Worm (Caenorhabditis elegans) whole organism, L1 larva: ENCODE measurements around the gene wee-1.1.

Source experiments
- C04F5.9 ChIP-seq: sonication (generic microtip); optimal IDR thresholded peaks from 2 replicates; lab custom pipeline; 2016; ENCODE audit warnings: missing genetic modification characterization, missing compliant biosample characterization
- C16A3.4 ChIP-seq: fragments of 150-350 bp; optimal IDR thresholded peaks from 2 replicates; lab custom pipeline; 2014; ENCODE audit warnings: missing biosample characterization, missing genetic modification characterization
- C34B4.2 ChIP-seq: sonication (generic microtip); optimal IDR thresholded peaks from 2 replicates; lab custom pipeline; 2017; ENCODE audit warnings: mild to moderate bottlenecking, missing genetic modification characterization, missing compliant biosample characterization
- Y116A8C.19 ChIP-seq: sonication (generic microtip); optimal IDR thresholded peaks from 2 replicates; lab custom pipeline; 2016; ENCODE audit warnings: missing compliant biosample characterization, missing genetic modification characterization, borderline replicate concordance
- aha-1 ChIP-seq: fragments of 150-350 bp; optimal IDR thresholded peaks from 2 replicates; lab custom pipeline; 2014; ENCODE audit warnings: missing biosample characterization, missing genetic modification characterization
- alr-1 ChIP-seq: fragments of 200-800 bp; sonication (Bioruptor generic); optimal IDR thresholded peaks from 2 replicates; lab custom pipeline; 2018; ENCODE audit warnings: borderline replicate concordance, mild to moderate bottlenecking, missing genetic modification characterization, missing compliant biosample characterization
- ama-1 ChIP-seq: fragments of 150-350 bp; optimal IDR thresholded peaks from 2 replicates; lab custom pipeline; 2014
- blmp-1 ChIP-seq: fragments of 150-350 bp; optimal IDR thresholded peaks from 2 replicates; lab custom pipeline; 2014; ENCODE audit warnings: missing biosample characterization, missing genetic modification characterization
- ceh-63 ChIP-seq: fragments of 200-800 bp; sonication (Bioruptor generic); optimal IDR thresholded peaks from 2 replicates; lab custom pipeline; 2018; ENCODE audit warnings: mild to moderate bottlenecking, missing genetic modification characterization, missing compliant biosample characterization
- ceh-82 ChIP-seq, 3 experiments: fragments of 150-350 bp in 1 of 3; sonication (generic microtip) in 2 of 3; optimal IDR thresholded peaks; 2 replicates each; lab custom pipeline; 2014 to 2017; ENCODE audit warnings: missing biosample characterization in 3 of 3, missing genetic modification characterization in 3 of 3
- ceh-88 ChIP-seq: fragments of 200-800 bp; sonication (Bioruptor generic); IDR thresholded peaks from 2 replicates; pipeline ENCODE4 v1.3.6; 2022; ENCODE audit warnings: missing genetic modification characterization, missing compliant biosample characterization
- ceh-90 ChIP-seq: sonication (generic microtip); optimal IDR thresholded peaks from 2 replicates; lab custom pipeline; 2016; ENCODE audit warnings: missing genetic modification characterization, missing compliant biosample characterization
- ces-1 ChIP-seq: fragments of 150-350 bp; optimal IDR thresholded peaks from 2 replicates; lab custom pipeline; 2014; ENCODE audit warnings: missing biosample characterization, missing genetic modification reagents, missing genetic modification characterization
- dpl-1 ChIP-seq, 3 experiments: fragments of 150-350 bp in 2 of 3; sonication (generic microtip) in 1 of 3; optimal IDR thresholded peaks; 2 replicates each; lab custom pipeline; 2014 to 2017; ENCODE audit warnings: missing biosample characterization in 3 of 3, missing genetic modification characterization in 3 of 3, missing genetic modification reagents in 3 of 3
- dsc-1 ChIP-seq: sonication (generic microtip); optimal IDR thresholded peaks from 2 replicates; lab custom pipeline; 2016; ENCODE audit warnings: mild to moderate bottlenecking, missing genetic modification characterization, missing compliant biosample characterization
- efl-3 ChIP-seq: fragments of 200-800 bp; sonication (Bioruptor generic); optimal IDR thresholded peaks from 2 replicates; lab custom pipeline; 2018; ENCODE audit warnings: mild to moderate bottlenecking, missing genetic modification characterization, missing compliant biosample characterization
- egl-13 ChIP-seq: sonication (generic microtip); optimal IDR thresholded peaks from 2 replicates; lab custom pipeline; 2016; ENCODE audit warnings: missing genotype, missing genetic modification reagents, missing genetic modification characterization, missing compliant biosample characterization
- elt-3 ChIP-seq, 6 experiments: fragments of 150-350 bp in 1 of 6; sonication (generic microtip); optimal IDR thresholded peaks; 2 replicates each; lab custom pipeline; 2017 to 2018; ENCODE audit warnings: missing biosample characterization in 6 of 6, missing genetic modification characterization in 6 of 6, inconsistent platforms in 1 of 6
- fkh-10 ChIP-seq: sonication (generic microtip); optimal IDR thresholded peaks from 2 replicates; lab custom pipeline; 2017; ENCODE audit warnings: missing biosample characterization, missing genetic modification reagents, missing genetic modification characterization
- fkh-4 ChIP-seq: sonication (generic microtip); optimal IDR thresholded peaks from 2 replicates; lab custom pipeline; 2016; ENCODE audit warnings: missing compliant biosample characterization, missing genetic modification characterization, borderline replicate concordance
- fkh-8 ChIP-seq: sonication (generic microtip); optimal IDR thresholded peaks from 2 replicates; lab custom pipeline; 2016; ENCODE audit warnings: mild to moderate bottlenecking, missing genetic modification characterization, missing compliant biosample characterization
- hlh-17 ChIP-seq: fragments of 200-800 bp; sonication (Bioruptor generic); optimal IDR thresholded peaks from 2 replicates; lab custom pipeline; 2018; ENCODE audit warnings: missing genetic modification characterization, mild to moderate bottlenecking, missing compliant biosample characterization, moderate library complexity, borderline replicate concordance
- hlh-4 ChIP-seq: sonication (generic microtip); optimal IDR thresholded peaks from 2 replicates; lab custom pipeline; 2016; ENCODE audit warnings: mild to moderate bottlenecking, missing genetic modification characterization, missing compliant biosample characterization
- hpl-2 ChIP-seq: fragments of 150-350 bp; optimal IDR thresholded peaks from 2 replicates; lab custom pipeline; 2014; ENCODE audit warnings: missing biosample characterization, missing genetic modification reagents, missing genetic modification characterization
- isw-1 ChIP-seq: fragments of 200-800 bp; sonication (Bioruptor generic); IDR thresholded peaks from 2 replicates; pipeline ENCODE4 v1.3.6; 2022; ENCODE audit warnings: missing genetic modification characterization, missing compliant biosample characterization
- jun-1 ChIP-seq: fragments of 150-350 bp; optimal IDR thresholded peaks from 2 replicates; lab custom pipeline; 2014; ENCODE audit warnings: missing biosample characterization, missing genetic modification reagents, missing genetic modification characterization
- lin-14 ChIP-seq: fragments of 200-800 bp; sonication (Bioruptor generic); optimal IDR thresholded peaks from 2 replicates; lab custom pipeline; 2018; ENCODE audit warnings: mild to moderate bottlenecking, missing genetic modification characterization, moderate library complexity, missing compliant biosample characterization
- lin-15B ChIP-seq: fragments of 150-350 bp; sonication (generic microtip); optimal IDR thresholded peaks from 3 replicates; lab custom pipeline; 2014; ENCODE audit warnings: missing biosample characterization, missing genetic modification characterization
- lin-35 ChIP-seq, 2 experiments: fragments of 150-350 bp; optimal IDR thresholded peaks; 2 replicates each; lab custom pipeline; 2014; ENCODE audit warnings: missing biosample characterization in 2 of 2, missing genetic modification characterization in 2 of 2, missing genetic modification reagents in 2 of 2
- lin-39 ChIP-seq: fragments of 150-350 bp; optimal IDR thresholded peaks from 2 replicates; lab custom pipeline; 2014; ENCODE audit warnings: missing biosample characterization, missing genetic modification reagents, missing genetic modification characterization
- lir-3 ChIP-seq: sonication (generic microtip); optimal IDR thresholded peaks from 2 replicates; lab custom pipeline; 2016; ENCODE audit warnings: mild to moderate bottlenecking, missing genetic modification characterization, moderate library complexity, missing compliant biosample characterization; ENCODE audit not compliant: poor library complexity
- lsy-2 ChIP-seq, 2 experiments: fragments of 150-350 bp; optimal IDR thresholded peaks; 2 replicates each; lab custom pipeline; 2014; ENCODE audit warnings: missing biosample characterization in 2 of 2, missing genetic modification characterization in 2 of 2
- mdl-1 ChIP-seq, 2 experiments: fragments of 150-350 bp; optimal IDR thresholded peaks; 2 replicates each; lab custom pipeline; 2014 to 2017; ENCODE audit warnings: missing biosample characterization in 2 of 2, missing genetic modification characterization in 2 of 2, inconsistent platforms in 1 of 2
- mef-2 ChIP-seq: fragments of 150-350 bp; optimal IDR thresholded peaks from 2 replicates; lab custom pipeline; 2014; ENCODE audit warnings: missing biosample characterization, missing genetic modification characterization
- mep-1 ChIP-seq: fragments of 150-350 bp; optimal IDR thresholded peaks from 2 replicates; lab custom pipeline; 2014; ENCODE audit warnings: missing biosample characterization, missing genetic modification characterization
- nhr-11 ChIP-seq: fragments of 150-350 bp; optimal IDR thresholded peaks from 2 replicates; lab custom pipeline; 2014; ENCODE audit warnings: missing biosample characterization, missing genetic modification characterization
- nhr-20 ChIP-seq: sonication (generic microtip); optimal IDR thresholded peaks from 2 replicates; lab custom pipeline; 2016; ENCODE audit warnings: mild to moderate bottlenecking, missing genetic modification characterization, missing compliant biosample characterization
- nhr-76 ChIP-seq: sonication (generic microtip); optimal IDR thresholded peaks from 2 replicates; lab custom pipeline; 2017; ENCODE audit warnings: missing biosample characterization, missing genetic modification characterization
- nhr-85 ChIP-seq: sonication (generic microtip); peaks from one replicate; lab custom pipeline; 2016; ENCODE audit warnings: missing genetic modification characterization, inconsistent platforms, missing compliant biosample characterization
- nhr-90 ChIP-seq: sonication (generic microtip); optimal IDR thresholded peaks from 2 replicates; lab custom pipeline; 2016; ENCODE audit warnings: mild to moderate bottlenecking, missing genetic modification characterization, missing compliant biosample characterization; ENCODE audit not compliant: poor library complexity
- pag-3 ChIP-seq: sonication (generic microtip); optimal IDR thresholded peaks from 2 replicates; lab custom pipeline; 2017; ENCODE audit warnings: missing genetic modification characterization, mild to moderate bottlenecking, missing compliant biosample characterization, antibody characterized with exemption, borderline replicate concordance; ENCODE audit not compliant: insufficient read depth
- pax-3 ChIP-seq: fragments of 200-800 bp; sonication (Bioruptor generic); optimal IDR thresholded peaks from 2 replicates; lab custom pipeline; 2018; ENCODE audit warnings: mild to moderate bottlenecking, missing genetic modification characterization, moderate library complexity, missing compliant biosample characterization
- rnt-1 ChIP-seq: sonication (generic microtip); optimal IDR thresholded peaks from 2 replicates; lab custom pipeline; 2016; ENCODE audit warnings: mild to moderate bottlenecking, missing genetic modification characterization, moderate library complexity, missing compliant biosample characterization
- sox-4 ChIP-seq: sonication (generic microtip); optimal IDR thresholded peaks from 2 replicates; lab custom pipeline; 2016; ENCODE audit warnings: missing genetic modification characterization, missing compliant biosample characterization
- sptf-1 ChIP-seq: fragments of 150-350 bp; optimal IDR thresholded peaks from 2 replicates; lab custom pipeline; 2014; ENCODE audit warnings: missing biosample characterization, missing genetic modification characterization
- swsn-7 ChIP-seq: sonication (generic microtip); optimal IDR thresholded peaks from 2 replicates; lab custom pipeline; 2016; ENCODE audit warnings: missing genetic modification characterization, missing compliant biosample characterization
- tbx-2 ChIP-seq: sonication (generic microtip); optimal IDR thresholded peaks from 2 replicates; lab custom pipeline; 2016; ENCODE audit warnings: missing genetic modification characterization, missing compliant biosample characterization
- tlp-1 ChIP-seq: fragments of 150-350 bp; optimal IDR thresholded peaks from 2 replicates; lab custom pipeline; 2014; ENCODE audit warnings: missing biosample characterization, missing genetic modification characterization
- unc-98 ChIP-seq: fragments of 200-800 bp; sonication (Bioruptor generic); IDR thresholded peaks from 2 replicates; pipeline ENCODE4 v1.3.6; 2022; ENCODE audit warnings: missing genetic modification characterization, missing compliant biosample characterization
- vab-15 ChIP-seq: sonication (generic microtip); optimal IDR thresholded peaks from 2 replicates; lab custom pipeline; 2017; ENCODE audit warnings: missing genotype, mild to moderate bottlenecking, missing genetic modification characterization, missing compliant biosample characterization
- xbp-1 ChIP-seq: sonication (generic microtip); optimal IDR thresholded peaks from 2 replicates; lab custom pipeline; 2016; ENCODE audit warnings: missing genetic modification characterization, missing compliant biosample characterization
- ztf-11 ChIP-seq, 2 experiments: sonication (generic microtip); optimal IDR thresholded peaks; 2 replicates each; lab custom pipeline; 2016 to 2017; ENCODE audit warnings: missing genetic modification characterization in 2 of 2, missing biosample characterization in 1 of 2, missing compliant biosample characterization in 1 of 2
- ztf-4 ChIP-seq: fragments of 150-350 bp; optimal IDR thresholded peaks from 2 replicates; lab custom pipeline; 2014; ENCODE audit warnings: missing biosample characterization, missing genetic modification characterization

The wee-1.1 gene

DNA sequence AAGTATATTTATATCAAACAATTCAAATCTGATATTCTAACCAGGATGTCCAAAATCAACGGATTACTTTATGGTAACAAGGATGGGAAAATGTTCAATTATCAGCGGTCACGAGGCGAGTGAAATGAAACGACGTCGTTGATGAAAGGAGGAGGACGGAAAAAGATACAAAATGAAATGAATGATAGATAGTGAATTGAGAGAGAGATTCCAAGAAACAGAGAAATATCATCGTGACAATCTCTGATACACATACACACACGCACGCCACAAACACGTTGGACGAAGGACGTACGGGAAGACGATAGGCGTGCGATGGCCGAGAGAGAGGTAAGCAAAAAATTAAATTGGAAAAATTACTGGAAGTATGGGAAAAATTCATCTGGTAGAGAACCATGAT lies 17.7 kb upstream of the wee-1.1 start:
- TF ChIP-seq nhr-76 (no peak), fkh-8 (no peak), aha-1 (tag; lab: Kevin White, UChicago) (no peak), mep-1 (tag; lab: Kevin White, UChicago) (peak; percentile 83), lin-15B (tag; lab: Kevin White, UChicago) (no peak), vab-15 (tag; lab: Kevin White, UChicago) (no peak), ceh-88 (GFP tag; lab: Robert Waterston, UW) (0 out of 2 replicates have a peak, but pooled peaks have one; percentile 20), swsn-7 (tag; lab: Kevin White, UChicago) (peak; percentile 63), C16A3.4 (tag; lab: Kevin White, UChicago) (peak; percentile 61), mdl-1 (tag; optimal IDR thresholded peaks at IDR 0.05; lab: Kevin White, UChicago) (peak in 1 of 2 experiments; percentile 96), nhr-90 (tag; lab: Kevin White, UChicago) (peak; percentile 87), C34B4.2 (tag; lab: Kevin White, UChicago) (no peak), efl-3 (GFP tag; lab: Kevin White, UChicago) (no peak), lin-35 (GFP tag; optimal IDR thresholded peaks at IDR 0.05; lab: Kevin White, UChicago) (peak; percentile 33 to 73), fkh-10 (GFP tag; lab: Kevin White, UChicago) (no peak), fkh-4 (no peak), rnt-1 (tag; lab: Kevin White, UChicago) (peak; percentile 67), ces-1 (GFP tag; lab: Kevin White, UChicago) (no peak), ama-1 (lab: Kevin White, UChicago) (peak; percentile 2), hlh-17 (no peak), tbx-2 (tag; lab: Kevin White, UChicago) (peak; percentile 73), ceh-82 (tag; optimal IDR thresholded peaks at IDR 0.05; lab: Kevin White, UChicago) (no peak), dsc-1 (no peak), sptf-1 (tag; lab: Kevin White, UChicago) (no peak), pax-3 (tag; lab: Kevin White, UChicago) (no peak), nhr-11 (tag; lab: Kevin White, UChicago) (peak; percentile 88), lir-3 (tag; lab: Kevin White, UChicago) (peak; percentile 63), ztf-4 (tag; lab: Kevin White, UChicago) (peak; percentile 83), ztf-11 (tag; optimal IDR thresholded peaks at IDR 0.05; lab: Kevin White, UChicago) (no peak), alr-1 (tag; lab: Kevin White, UChicago) (no peak), lin-14 (GFP tag; lab: Kevin White, UChicago) (peak; percentile 96), Y116A8C.19 (tag; lab: Kevin White, UChicago) (no peak), hlh-4 (tag; lab: Kevin White, UChicago) (no peak), ceh-90 (tag; lab: Kevin White, UChicago) (no peak), xbp-1 (peak; percentile 61), ceh-63 (GFP tag; lab: Kevin White, UChicago) (no peak), nhr-85 (tag; lab: Kevin White, UChicago) (peak; percentile 98), hpl-2 (GFP tag; lab: Kevin White, UChicago) (peak; percentile 7), lsy-2 (tag; optimal IDR thresholded peaks at IDR 0.05; lab: Kevin White, UChicago) (peak; percentile 68 to 74), pag-3 (tag; lab: Kevin White, UChicago) (no peak), jun-1 (tag; lab: Kevin White, UChicago) (peak; percentile 27), dpl-1 (GFP tag; optimal IDR thresholded peaks at IDR 0.05; lab: Kevin White, UChicago) (peak; percentile 24 to 54 (median 39)), nhr-20 (tag; lab: Kevin White, UChicago) (peak; percentile 96), tlp-1 (tag; lab: Kevin White, UChicago) (no peak), lin-39 (tag; lab: Kevin White, UChicago) (peak; percentile 70), egl-13 (tag; lab: Kevin White, UChicago) (no peak), isw-1 (no peak), C04F5.9 (tag; lab: Kevin White, UChicago) (no peak), sox-4 (tag; lab: Kevin White, UChicago) (no peak), elt-3 (tag; optimal IDR thresholded peaks at IDR 0.05; lab: Kevin White, UChicago) (peak in 3 of 6 experiments; percentile 38 to 96 (median 89)), blmp-1 (tag; lab: Kevin White, UChicago) (peak; percentile 97), unc-98 (GFP tag; lab: Robert Waterston, UW) (no peak), mef-2 (tag; lab: Kevin White, UChicago) (peak; percentile 27)
